Fruit fly (Drosophila melanogaster) whole organism, prepupa: ENCODE measurements around the gene CG31913.

Source experiments
- CG11762 ChIP-seq: fragments of 200-800 bp; sonication (Bioruptor generic); optimal IDR thresholded peaks from 3 replicates; lab custom pipeline; 2016; ENCODE audit warnings: missing biosample characterization, missing genetic modification characterization; ENCODE audit not compliant: insufficient read depth
- CG3032 ChIP-seq: fragments of 200-800 bp; optimal IDR thresholded peaks from 2 replicates; lab custom pipeline; 2019; ENCODE audit warnings: missing biosample characterization, mild to moderate bottlenecking, missing genetic modification characterization, moderate library complexity
- CG6163 ChIP-seq: fragments of 200-800 bp; sonication (Bioruptor generic); IDR thresholded peaks from 3 replicates; pipeline ENCODE4 v1.3.6; 2022; ENCODE audit warnings: missing biosample characterization, missing genetic modification characterization
- CG6792 ChIP-seq: fragments of 200-800 bp; sonication (Bioruptor generic); optimal IDR thresholded peaks from 3 replicates; lab custom pipeline; 2016; ENCODE audit warnings: missing biosample characterization, missing genetic modification characterization
- CG7368 ChIP-seq: fragments of 200-800 bp; sonication (Bioruptor generic); optimal IDR thresholded peaks from 3 replicates; lab custom pipeline; 2016; ENCODE audit warnings: missing biosample characterization, missing genetic modification characterization
- Eip93F ChIP-seq: fragments of 200-800 bp; sonication (Bioruptor generic); optimal IDR thresholded peaks from 2 replicates; lab custom pipeline; 2016; ENCODE audit warnings: missing biosample characterization, mild to moderate bottlenecking, missing genetic modification characterization
- Hr39 ChIP-seq: fragments of 200-800 bp; sonication (Bioruptor generic); optimal IDR thresholded peaks from 2 replicates; lab custom pipeline; 2016; ENCODE audit warnings: missing biosample characterization, missing genetic modification characterization
- Lpt ChIP-seq: fragments of 200-800 bp; sonication (Bioruptor generic); optimal IDR thresholded peaks from 3 replicates; lab custom pipeline; 2016; ENCODE audit warnings: missing biosample characterization, missing genetic modification characterization
- Sox102F ChIP-seq: fragments of 200-800 bp; sonication (Bioruptor generic); optimal IDR thresholded peaks from 2 replicates; lab custom pipeline; 2016; ENCODE audit warnings: missing biosample characterization, mild to moderate bottlenecking, missing genetic modification characterization
- cyc ChIP-seq: fragments of 200-800 bp; sonication (Bioruptor generic); optimal IDR thresholded peaks from 3 replicates; lab custom pipeline; 2016; ENCODE audit warnings: missing biosample characterization, missing genetic modification characterization
- lz ChIP-seq: fragments of 200-800 bp; sonication (Bioruptor generic); optimal IDR thresholded peaks from 3 replicates; lab custom pipeline; 2016; ENCODE audit warnings: missing biosample characterization, missing genetic modification characterization
- salr ChIP-seq, 2 experiments: fragments of 200-800 bp; sonication (Bioruptor generic); optimal IDR thresholded peaks; 3 replicates each; lab custom pipeline; 2016 to 2018; ENCODE audit warnings: missing biosample characterization in 2 of 2, missing genetic modification characterization in 2 of 2, mild to moderate bottlenecking in 1 of 2
- topi ChIP-seq: fragments of 200-800 bp; sonication (Bioruptor generic); optimal IDR thresholded peaks from 3 replicates; lab custom pipeline; 2016; ENCODE audit warnings: missing biosample characterization, missing genetic modification characterization
- vri ChIP-seq: fragments of 200-800 bp; sonication (Bioruptor generic); optimal IDR thresholded peaks from 3 replicates; lab custom pipeline; 2016; ENCODE audit warnings: missing biosample characterization, mild to moderate bottlenecking, missing genetic modification characterization

DNA sequence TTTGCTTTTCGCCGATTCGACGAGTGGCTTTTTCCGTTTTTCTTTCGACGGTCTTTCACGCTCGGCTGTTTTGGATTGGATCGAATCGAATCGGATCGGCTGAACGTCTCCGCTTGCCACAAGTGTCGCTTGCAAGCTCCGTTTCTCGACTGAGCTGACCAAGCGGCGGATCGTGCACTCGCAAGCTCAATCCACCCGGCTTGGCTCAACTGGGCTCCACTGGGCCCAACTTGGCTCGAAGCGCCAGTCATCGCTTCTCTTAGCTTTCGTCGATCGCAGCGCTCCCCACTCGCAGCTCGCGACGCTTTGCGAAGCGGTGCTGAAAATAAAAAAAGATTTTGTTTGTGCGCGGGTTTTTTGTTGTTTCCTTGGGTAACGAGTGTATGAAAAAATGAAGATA is 43.1 kb upstream of the CG31913 start:
- TF ChIP-seq topi (GFP tag; lab: Kevin White, UChicago) = no peak
- no peak for TF ChIP-seq Eip93F
- TF ChIP-seq Lpt (GFP tag; lab: Kevin White, UChicago) = no peak
- TF ChIP-seq CG6163 (GFP tag; lab: Robert Waterston, UW) = peak; percentile 38; the same call in 1 of the 3 replicates
- no peak for TF ChIP-seq cyc (GFP tag; lab: Kevin White, UChicago)
- no peak for TF ChIP-seq CG6792
- no peak for TF ChIP-seq lz
- no peak for TF ChIP-seq salr (GFP tag; optimal IDR thresholded peaks at IDR 0.05; lab: Kevin White, UChicago)
- no peak for TF ChIP-seq CG3032 (tag; lab: Kevin White, UChicago)
- TF ChIP-seq Sox102F (GFP tag; lab: Kevin White, UChicago) = no peak
- no peak for TF ChIP-seq CG7368 (GFP tag; lab: Kevin White, UChicago)
- TF ChIP-seq Hr39 (GFP tag; lab: Kevin White, UChicago) = no peak
- no peak for TF ChIP-seq CG11762 (GFP tag; lab: Kevin White, UChicago)
- no peak for TF ChIP-seq vri (GFP tag; lab: Kevin White, UChicago)
